Worm (Caenorhabditis elegans) whole organism, midembryonic: ENCODE data around the gene nhr-50.

Source experiments
- cog-1 ChIP-seq: sonication (generic microtip); optimal IDR thresholded peaks from 2 replicates; lab custom pipeline; 2016; ENCODE audit warnings: missing genetic modification characterization, missing compliant biosample characterization
- klf-2 ChIP-seq: fragments of 200-800 bp; sonication (Bioruptor generic); conservative IDR thresholded peaks from 2 replicates; pipeline ENCODE4 v1.3.6; 2022; ENCODE audit warnings: missing genetic modification reagents, missing genetic modification characterization, missing compliant biosample characterization
- med-1 ChIP-seq: sonication (generic microtip); optimal IDR thresholded peaks from 2 replicates; lab custom pipeline; 2017; ENCODE audit warnings: missing genetic modification characterization, mild to moderate bottlenecking, missing compliant biosample characterization, antibody characterized with exemption, missing genetic modification reagents; ENCODE audit not compliant: insufficient read depth
- ztf-23 ChIP-seq: fragments of 200-800 bp; sonication (Bioruptor generic); IDR thresholded peaks from 2 replicates; pipeline ENCODE4 v1.3.6; 2022; ENCODE audit warnings: missing genetic modification reagents, missing genetic modification characterization, missing compliant biosample characterization

ce11 chrV:16000433-16000832 is at the start of gene nhr-50:
- TF ChIP-seq ztf-23 (GFP tag; lab: Robert Waterston, UW) = no peak
- TF ChIP-seq cog-1 (tag; lab: Kevin White, UChicago) = no peak
- no peak for TF ChIP-seq klf-2 (GFP tag; lab: Robert Waterston, UW)
- no peak for TF ChIP-seq med-1 (GFP tag; lab: Kevin White, UChicago)
